Worm (Caenorhabditis elegans) whole organism, L4/young adult: ENCODE measurements around the gene srh-136.
"Not testable (repeated sequence)": the region's sequence is repeated elsewhere in the genome, so short reads cannot be mapped to it uniquely, and the experiment has no call there.

ENCODE experiments used
- W03F9.2 ChIP-seq: fragments of 150-350 bp; optimal IDR thresholded peaks from 2 replicates; lab custom pipeline; 2014; ENCODE audit warnings: missing biosample characterization, missing genetic modification characterization
- dao-5 ChIP-seq: sonication (generic microtip); optimal IDR thresholded peaks from 2 replicates; lab custom pipeline; 2016; ENCODE audit warnings: missing genotype, missing genetic modification characterization, moderate library complexity, missing compliant biosample characterization
- him-1 ChIP-seq: sonication (generic microtip); optimal IDR thresholded peaks from 2 replicates; lab custom pipeline; 2016; ENCODE audit warnings: missing genotype, missing genetic modification reagents, missing genetic modification characterization, missing compliant biosample characterization

The srh-136 gene

DNA sequence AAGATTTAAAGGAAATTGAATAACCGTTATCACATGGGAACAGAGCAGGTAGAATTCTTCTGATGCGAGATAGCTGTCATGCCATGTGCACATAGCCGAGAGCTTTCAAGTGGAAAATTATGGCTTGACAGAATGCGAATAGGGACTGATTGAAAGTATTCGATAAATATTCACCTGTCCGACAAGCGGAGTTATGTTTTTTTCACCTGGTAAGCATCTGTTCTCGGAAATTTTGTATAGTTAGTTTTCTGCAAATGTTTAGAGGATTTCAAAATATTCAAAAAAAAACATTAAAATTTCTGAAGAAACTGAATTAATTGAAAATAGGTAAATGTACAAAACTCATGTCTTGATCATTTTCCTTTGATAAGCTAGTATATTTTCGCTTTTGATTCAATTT, at the start of gene srh-136:
Gene srh-136, minus strand, starts transcription at position 93 of the 400 bp plus-strand sequence.
- TF ChIP-seq him-1 = no peak
- TF ChIP-seq W03F9.2 (tag; lab: Kevin White, UChicago) = no peak
- TF ChIP-seq dao-5 (tag; lab: Kevin White, UChicago) = no peak

DNA sequence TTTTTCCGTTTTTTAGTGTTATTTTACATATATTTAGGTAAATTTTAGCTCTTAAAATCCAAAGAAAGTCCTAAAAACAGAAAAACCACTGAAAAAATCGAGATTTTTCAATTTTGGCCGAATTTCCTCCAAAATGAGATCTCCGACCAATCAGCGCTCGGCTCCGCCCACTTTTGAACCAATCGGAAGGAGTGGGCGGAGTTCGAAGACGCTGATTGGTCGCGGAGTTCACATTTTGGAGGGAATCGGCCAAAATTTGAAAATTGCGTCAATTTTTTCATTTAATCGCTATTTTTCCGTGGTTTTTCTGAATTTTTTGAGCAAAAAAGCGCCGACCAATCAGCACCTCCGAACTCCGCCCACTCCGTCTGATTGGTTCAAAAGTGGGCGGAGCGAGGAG, 43.3 kb upstream of the srh-136 start:
- TF ChIP-seq him-1 (no peak), dao-5 (tag; lab: Kevin White, UChicago) (no peak), W03F9.2 (tag; lab: Kevin White, UChicago) (no peak)

DNA sequence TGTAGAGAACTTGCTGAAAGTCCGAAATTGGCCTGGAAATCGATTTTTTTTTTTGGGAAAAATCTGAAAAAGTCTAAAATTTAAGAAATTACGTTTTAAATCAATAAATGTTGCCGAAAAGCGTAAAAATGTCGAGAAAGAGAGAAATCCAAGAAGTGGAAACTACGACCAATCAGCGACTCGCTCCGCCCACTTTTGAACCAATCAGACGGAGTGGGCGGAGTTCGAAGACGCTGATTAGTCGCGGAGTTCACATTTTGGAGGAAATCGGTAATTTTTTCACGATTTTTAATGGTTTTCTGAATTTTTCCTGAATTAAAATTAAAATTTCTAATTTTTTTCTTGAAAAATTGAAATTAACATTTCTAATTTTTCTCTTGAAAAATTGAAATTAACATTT, 42.3 kb upstream of the srh-136 start:
- no peak for TF ChIP-seq W03F9.2 (tag; lab: Kevin White, UChicago)
- no peak for TF ChIP-seq him-1
- TF ChIP-seq dao-5 (tag; lab: Kevin White, UChicago) = no peak

DNA sequence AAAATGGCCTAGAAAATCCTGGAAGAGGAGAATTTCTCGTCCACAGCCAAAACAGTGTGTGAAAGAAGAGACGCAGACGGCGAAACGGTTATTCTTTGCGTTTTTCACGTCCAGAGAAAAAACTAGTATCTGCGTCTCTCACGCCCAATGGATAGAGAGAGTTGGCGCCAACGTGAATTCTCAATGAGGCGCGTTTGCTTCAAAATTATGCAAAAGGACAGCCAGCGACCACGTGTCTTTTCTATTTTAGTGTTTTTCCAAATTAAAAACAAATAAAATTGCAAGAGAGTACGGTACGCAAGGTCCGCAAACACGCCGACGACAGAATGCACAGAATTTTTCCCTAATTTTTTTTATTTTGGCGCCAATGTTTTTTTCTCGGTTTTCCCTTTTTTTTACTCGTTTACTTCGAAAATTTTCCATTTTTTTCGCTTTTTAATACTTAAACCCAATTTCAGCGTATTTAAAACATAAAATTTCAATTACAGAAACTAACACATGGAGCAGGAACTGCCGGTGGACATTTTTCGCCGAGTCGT, 40.6 kb upstream of the srh-136 start, which contains the start of gene Y32B12B.2:
Gene Y32B12B.2, plus strand, starts transcription at position 489 of the 539 bp plus-strand sequence.
- TF ChIP-seq W03F9.2 (tag; lab: Kevin White, UChicago) = no peak
- TF ChIP-seq him-1 = no peak
- TF ChIP-seq dao-5 (tag; lab: Kevin White, UChicago) = no peak

DNA sequence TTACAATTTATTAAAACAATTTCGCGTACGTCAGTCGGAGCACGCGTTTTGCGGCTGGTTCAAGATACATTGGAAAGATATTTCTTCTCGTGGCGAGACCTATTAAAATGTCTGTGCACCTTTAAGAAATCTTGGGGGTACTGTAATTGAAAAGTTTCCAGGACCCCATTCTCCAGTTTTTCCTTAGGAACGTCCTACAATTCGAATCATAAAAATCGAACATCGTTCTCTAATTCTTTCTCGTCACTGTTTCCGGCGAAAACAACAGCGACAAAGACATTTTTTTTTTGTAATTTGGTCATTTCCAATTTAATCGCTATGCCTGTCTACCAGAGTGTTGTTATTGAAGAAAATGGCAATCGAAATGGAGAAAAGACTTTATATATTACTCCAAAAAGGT, 39.3 kb upstream of the srh-136 start, which contains the start of gene Y32B12B.1:
Gene Y32B12B.1, plus strand, starts transcription at position 301 of the 400 bp plus-strand sequence.
- TF ChIP-seq him-1 (no peak), dao-5 (tag; lab: Kevin White, UChicago) (no peak), W03F9.2 (tag; lab: Kevin White, UChicago) (no peak)

DNA sequence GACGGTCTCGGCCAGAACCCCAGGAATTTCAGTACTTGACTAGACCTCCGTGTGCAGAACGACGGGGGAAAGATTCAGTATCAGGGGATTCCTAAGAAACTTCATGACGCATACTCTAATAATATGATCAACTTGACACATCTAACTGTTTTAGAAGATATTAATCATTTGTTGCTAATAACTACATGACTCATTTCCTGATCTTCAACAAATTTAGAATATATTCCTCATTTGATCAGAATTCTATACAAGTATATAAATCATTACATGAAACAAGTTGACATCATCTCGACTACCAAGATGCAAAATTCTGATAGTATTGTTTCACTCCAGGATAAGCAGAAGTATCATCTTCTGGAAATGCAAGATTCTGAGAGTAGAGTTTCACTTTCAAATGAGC, 37.8 kb upstream of the srh-136 start, which contains the start of gene Y32B12B.8:
Gene Y32B12B.8, plus strand, starts transcription at position 301 of the 400 bp plus-strand sequence.
- TF ChIP-seq him-1 = no peak
- TF ChIP-seq W03F9.2 (tag; lab: Kevin White, UChicago) = no peak
- no peak for TF ChIP-seq dao-5 (tag; lab: Kevin White, UChicago)

DNA sequence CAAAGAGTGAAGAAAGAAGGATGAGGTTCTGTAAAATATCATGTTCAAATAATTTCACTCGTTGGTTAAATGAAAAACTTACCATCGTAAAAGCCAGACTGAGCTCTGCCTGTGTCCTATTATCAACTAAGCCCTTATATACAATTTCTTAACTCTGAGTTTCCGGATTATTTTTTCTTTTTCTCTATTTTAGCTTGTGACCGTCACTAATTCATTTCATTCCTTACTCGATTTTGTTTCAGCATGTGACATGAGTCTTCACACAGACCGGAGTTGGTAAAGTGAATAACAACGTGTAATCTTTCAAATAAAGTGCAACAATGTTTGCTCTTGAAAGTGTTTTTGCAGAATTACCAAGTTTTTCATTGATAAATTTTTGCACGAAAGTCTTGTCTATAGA, 36.6 kb upstream of the srh-136 start, which contains the start of gene cpr-2:
Gene cpr-2, minus strand, starts transcription at position 101 of the 400 bp plus-strand sequence.
- TF ChIP-seq him-1 = no peak
- TF ChIP-seq W03F9.2 (tag; lab: Kevin White, UChicago) = no peak
- TF ChIP-seq dao-5 (tag; lab: Kevin White, UChicago) = no peak

DNA sequence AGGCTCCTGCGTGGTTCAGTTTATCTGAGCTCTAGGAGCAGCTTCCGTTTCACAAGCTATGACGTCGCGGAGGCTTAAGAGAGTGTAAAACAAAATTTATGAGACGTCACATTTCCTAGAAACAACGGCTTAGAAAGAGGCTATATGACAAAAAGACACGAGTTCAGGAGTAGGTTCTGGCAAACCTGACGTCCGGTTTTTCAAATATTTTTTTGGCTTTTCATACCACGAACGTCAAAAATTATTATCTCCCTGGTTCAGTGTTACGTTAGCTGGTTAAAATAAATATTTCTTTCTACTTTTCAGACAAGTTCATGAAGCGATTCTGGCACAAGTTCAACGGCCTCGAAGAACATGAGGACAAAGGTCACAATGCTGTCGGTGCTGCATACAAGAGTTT, 30.4 kb upstream of the srh-136 start, which contains the start of gene F36D3.16:
Gene F36D3.16, plus strand, starts transcription at position 301 of the 400 bp plus-strand sequence.
- no peak for TF ChIP-seq dao-5 (tag; lab: Kevin White, UChicago)
- no peak for TF ChIP-seq W03F9.2 (tag; lab: Kevin White, UChicago)
- no peak for TF ChIP-seq him-1

DNA sequence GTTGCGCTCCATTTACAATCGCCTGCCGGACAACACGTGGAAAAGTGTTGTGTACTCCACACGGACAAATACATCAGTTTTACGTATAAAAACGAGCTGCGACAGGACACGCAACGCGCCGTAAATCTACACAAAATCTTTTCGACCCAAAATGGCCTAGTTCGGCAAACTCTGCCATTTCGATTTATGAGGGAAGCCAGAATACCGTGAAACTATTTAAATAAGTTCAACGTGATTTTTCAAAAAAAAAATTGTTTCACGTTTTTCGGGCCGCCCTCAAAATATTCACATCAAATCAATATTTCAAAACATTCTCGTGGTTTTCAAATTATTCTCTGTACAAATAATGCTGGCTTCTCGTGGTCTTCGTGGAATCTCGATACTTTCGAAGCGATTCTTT, 29.5 kb upstream of the srh-136 start, which contains the start of gene F36D3.8:
Gene F36D3.8, plus strand, starts transcription at position 301 of the 400 bp plus-strand sequence.
- TF ChIP-seq dao-5 (tag; lab: Kevin White, UChicago) (no peak), W03F9.2 (tag; lab: Kevin White, UChicago) (no peak), him-1 (no peak)

DNA sequence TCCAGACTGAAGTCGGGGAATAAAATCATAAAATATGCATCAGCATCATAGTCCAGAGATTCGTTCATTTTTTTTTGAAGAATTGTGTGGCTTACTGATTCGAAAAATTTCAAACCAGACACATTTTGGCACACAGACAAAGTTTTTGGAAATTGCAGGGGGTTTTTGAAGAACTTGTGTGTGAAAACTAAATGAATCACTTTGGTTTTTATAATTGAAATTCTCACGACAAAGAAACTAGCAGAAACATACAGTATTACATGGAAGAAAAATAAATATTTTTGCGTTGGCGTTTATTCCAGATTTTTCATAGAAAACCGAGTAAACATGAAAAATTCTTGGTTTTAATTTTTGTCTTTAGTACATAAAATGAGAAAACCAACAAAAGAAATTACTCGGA, 24.8 kb upstream of the srh-136 start, which contains the start of gene srw-34:
Gene srw-34, minus strand, starts transcription at position 101 of the 400 bp plus-strand sequence.
- TF ChIP-seq him-1 (no peak), W03F9.2 (tag; lab: Kevin White, UChicago) (no peak)

DNA sequence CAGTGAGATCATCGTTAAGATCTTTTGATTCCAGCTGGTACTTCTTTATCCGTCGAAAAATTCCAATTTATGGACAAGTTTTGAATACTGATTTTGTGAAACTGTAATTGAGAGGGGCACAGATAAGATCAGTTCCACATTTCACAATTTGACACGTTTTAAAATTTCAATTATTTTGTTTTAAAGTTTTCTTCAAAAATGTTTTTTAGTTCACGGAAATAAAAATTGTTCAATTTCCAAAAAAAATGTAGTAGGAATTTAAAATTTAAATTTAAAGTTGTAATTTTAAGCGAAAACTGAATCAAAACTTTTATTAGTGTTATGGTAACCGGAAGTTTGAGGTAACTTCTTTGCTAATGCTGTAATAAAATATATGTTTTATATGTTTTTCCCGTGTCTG, 20.2 kb upstream of the srh-136 start, which contains the start of gene F36D3.4:
Gene F36D3.4, minus strand, starts transcription at position 101 of the 400 bp plus-strand sequence.
- TF ChIP-seq dao-5 (tag; lab: Kevin White, UChicago) (no peak), him-1 (no peak), W03F9.2 (tag; lab: Kevin White, UChicago) (no peak)

DNA sequence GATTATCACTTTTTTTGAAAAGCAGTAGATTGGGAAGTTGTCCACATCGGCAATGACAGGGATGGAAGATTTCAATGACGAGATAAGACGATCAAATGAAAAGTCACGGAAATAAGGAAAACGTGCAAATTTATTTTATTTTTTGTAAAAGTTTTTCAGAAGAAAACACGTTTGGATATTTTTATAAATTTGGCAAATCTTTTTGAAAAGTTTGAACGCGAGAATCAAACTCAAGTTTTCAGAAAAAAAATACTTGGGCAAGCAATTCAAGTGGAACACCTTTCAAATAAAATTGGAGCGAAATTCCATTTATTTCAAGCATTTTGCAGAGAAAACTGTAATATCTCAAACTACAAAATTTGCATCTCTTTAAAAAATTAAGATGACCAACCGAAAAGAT, 17.7 kb upstream of the srh-136 start, which contains the start of gene F36D3.5:
Gene F36D3.5, minus strand, starts transcription at position 101 of the 400 bp plus-strand sequence.
- TF ChIP-seq dao-5 (tag; lab: Kevin White, UChicago); W03F9.2 (tag; lab: Kevin White, UChicago); him-1: not testable (repeated sequence)

DNA sequence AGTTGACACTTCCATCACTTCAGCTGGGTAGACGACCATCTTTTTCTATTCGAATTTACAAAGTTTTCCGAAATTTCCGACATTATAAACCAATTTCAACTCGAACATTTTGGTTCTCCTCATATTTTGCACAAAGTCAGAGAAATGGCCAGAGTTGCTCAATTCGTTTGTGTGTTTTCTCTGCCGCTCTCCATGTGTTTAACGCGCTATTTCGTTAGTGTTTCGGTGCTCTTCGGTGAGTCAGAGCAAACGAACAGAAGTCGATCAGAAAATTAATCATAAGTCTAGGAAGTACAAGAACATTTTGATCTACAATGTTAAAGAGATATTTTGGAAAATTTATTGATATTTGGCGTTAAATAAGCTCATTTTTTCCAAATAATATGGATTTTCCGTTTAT, 11.3 kb upstream of the srh-136 start, which contains the start of gene srr-3:
Gene srr-3, minus strand, starts transcription at position 101 of the 400 bp plus-strand sequence.
- TF ChIP-seq him-1 = no peak
- no peak for TF ChIP-seq dao-5 (tag; lab: Kevin White, UChicago)
- TF ChIP-seq W03F9.2 (tag; lab: Kevin White, UChicago) = no peak

DNA sequence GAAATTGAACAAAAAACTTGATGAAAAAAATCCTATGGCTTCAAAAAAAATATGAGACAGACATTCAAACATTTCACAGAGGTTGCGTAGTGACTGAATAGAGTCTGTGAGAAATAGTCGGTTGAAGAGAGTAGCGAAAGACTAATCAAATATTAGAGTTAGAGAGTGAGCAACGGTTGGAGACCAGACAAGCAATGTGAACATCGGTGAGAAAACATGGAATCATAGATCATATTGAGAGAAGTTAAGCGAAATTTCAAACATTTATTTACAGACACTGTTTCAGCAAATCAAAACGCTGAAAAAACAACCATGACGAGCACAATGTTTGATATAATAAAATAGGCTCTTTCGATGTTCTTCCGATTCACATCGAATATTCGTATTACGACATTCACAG, 9.3 kb upstream of the srh-136 start:
- TF ChIP-seq dao-5 (tag; lab: Kevin White, UChicago) = no peak
- no peak for TF ChIP-seq W03F9.2 (tag; lab: Kevin White, UChicago)
- no peak for TF ChIP-seq him-1
